Worm (Caenorhabditis elegans) whole organism, L4/young adult: ENCODE measurements around the gene chil-18.

Source experiments
- W03F9.2 ChIP-seq: fragments of 150-350 bp; optimal IDR thresholded peaks from 2 replicates; lab custom pipeline; 2014; ENCODE audit warnings: missing biosample characterization, missing genetic modification characterization
- dao-5 ChIP-seq: sonication (generic microtip); optimal IDR thresholded peaks from 2 replicates; lab custom pipeline; 2016; ENCODE audit warnings: missing genotype, missing genetic modification characterization, moderate library complexity, missing compliant biosample characterization
- him-1 ChIP-seq: sonication (generic microtip); optimal IDR thresholded peaks from 2 replicates; lab custom pipeline; 2016; ENCODE audit warnings: missing genotype, missing genetic modification reagents, missing genetic modification characterization, missing compliant biosample characterization

DNA sequence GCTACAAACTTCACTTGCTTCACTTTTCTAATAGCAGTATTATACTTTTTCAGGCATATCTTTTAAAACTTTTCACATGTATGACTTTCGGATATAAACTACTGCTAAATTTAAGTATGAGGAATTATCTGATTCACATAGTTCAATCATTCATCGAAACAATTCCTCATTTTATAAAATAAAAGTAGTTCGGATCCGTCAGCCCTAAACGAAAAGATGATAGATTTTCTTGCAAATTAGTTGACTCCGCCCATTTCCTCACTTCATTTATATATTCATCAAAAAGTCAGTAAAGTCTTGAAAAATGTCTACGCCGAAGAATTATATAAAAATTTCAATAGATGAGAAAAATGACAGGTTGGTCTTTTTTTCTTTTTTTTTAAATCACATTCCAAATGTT is 29.5 kb downstream of the chil-18 start, which contains the start of gene chil-27:
- TF ChIP-seq dao-5 (tag; lab: Kevin White, UChicago): no peak
- no peak for TF ChIP-seq him-1 (tag; lab: Kevin White, UChicago)
- TF ChIP-seq W03F9.2: no peak
